Fruit fly (Drosophila melanogaster): ENCODE results near the gene Rala.

Rala gene

dm6 chrX:3725916-3726315 lies 6.5 kb upstream of the Rala start:
- TF ChIP-seq sens (GFP tag), result peak; percentile 49
- TF ChIP-seq exex (tag; optimal IDR thresholded peaks at IDR 0.05), result no peak
- TF ChIP-seq CG5245 (GFP tag; optimal IDR thresholded peaks at IDR 0.05), result peak; percentile 4
- no peak for TF ChIP-seq ewg (GFP tag; optimal IDR thresholded peaks at IDR 0.05)
- peak; percentile 73 for TF ChIP-seq CG13894 (tag; optimal IDR thresholded peaks at IDR 0.05)
- no peak for TF ChIP-seq CG33213 (GFP tag; optimal IDR thresholded peaks at IDR 0.05)
- TF ChIP-seq CG6689 (GFP tag; IDR thresholded peaks at IDR 0.05), result no peak
- no peak for TF ChIP-seq Hand (GFP tag; optimal IDR thresholded peaks at IDR 0.05)
- TF ChIP-seq pum (GFP tag; optimal IDR thresholded peaks at IDR 0.05), result no peak
- no peak for TF ChIP-seq Ravus (GFP tag; IDR thresholded peaks at IDR 0.05)
- TF ChIP-seq otp (GFP tag; IDR thresholded peaks at IDR 0.05), result no peak
- no peak for TF ChIP-seq wdn (GFP tag; IDR thresholded peaks at IDR 0.05)
- no peak for TF ChIP-seq CG11085 (GFP tag; IDR thresholded peaks at IDR 0.05)
- peak; percentile 15 for TF ChIP-seq pita (GFP tag; optimal IDR thresholded peaks at IDR 0.05)
- TF ChIP-seq stwl (tag; optimal IDR thresholded peaks at IDR 0.05), result peak; percentile 34
- peak; percentile 90 for TF ChIP-seq CTCF (GFP tag; optimal IDR thresholded peaks at IDR 0.05)
- no peak for TF ChIP-seq CG4424 (GFP tag; optimal IDR thresholded peaks at IDR 0.05)
- TF ChIP-seq lbe (GFP tag; optimal IDR thresholded peaks at IDR 0.05), result no peak
- TF ChIP-seq sqz (GFP tag; optimal IDR thresholded peaks at IDR 0.05), result peak; percentile 7
- TF ChIP-seq CG18619 (GFP tag; optimal IDR thresholded peaks at IDR 0.05), result no peak

- TF ChIP-seq usp (GFP tag; optimal IDR thresholded peaks at IDR 0.05) (no peak), Elba2 (GFP tag; optimal IDR thresholded peaks at IDR 0.05) (no peak), Spps (tag; optimal IDR thresholded peaks at IDR 0.05) (no peak), Hmx (GFP tag; optimal IDR thresholded peaks at IDR 0.05) (no peak), klu (GFP tag; IDR thresholded peaks at IDR 0.05) (no peak), sd (tag; optimal IDR thresholded peaks at IDR 0.05) (no peak), CG4328 (GFP tag; optimal IDR thresholded peaks at IDR 0.05) (no peak), CG4404 (GFP tag; IDR thresholded peaks at IDR 0.05) (no peak), CG5180 (GFP tag; optimal IDR thresholded peaks at IDR 0.05) (no peak), CG18599 (GFP tag; optimal IDR thresholded peaks at IDR 0.05) (no peak), CG9932 (GFP tag; IDR thresholded peaks at IDR 0.05) (no peak), pan (optimal IDR thresholded peaks at IDR 0.05) (no peak), pan (GFP tag; optimal IDR thresholded peaks at IDR 0.05 in 1 of 2, IDR thresholded peaks at IDR 0.05 in 1 of 2) (no peak), CG14667 (GFP tag; IDR thresholded peaks at IDR 0.05) (no peak), kah (GFP tag; optimal IDR thresholded peaks at IDR 0.05) (no peak), Opbp (GFP tag; IDR thresholded peaks at IDR 0.05; ENCODE audit: partially characterized antibody) (no peak), CG6689 (GFP tag; IDR thresholded peaks at IDR 0.05) (no peak), Pdp1 (GFP tag; optimal IDR thresholded peaks at IDR 0.05) (no peak), CG3726 (GFP tag; IDR thresholded peaks at IDR 0.05) (no peak)
Observed at dm6 chrX:3725047-3725446, 5.6 kb upstream of the Rala start.

dm6 chrX:3722975-3723374 lies 3.5 kb upstream of the Rala start:
- no peak for TF ChIP-seq Atf6 (GFP tag; IDR thresholded peaks at IDR 0.05)
- no peak for TF ChIP-seq CG6854 (GFP tag; optimal IDR thresholded peaks at IDR 0.05)
- TF ChIP-seq bowl (GFP tag; IDR thresholded peaks at IDR 0.05), result no peak
- peak; percentile 34 for TF ChIP-seq nom (GFP tag; optimal IDR thresholded peaks at IDR 0.05)
- no peak for TF ChIP-seq NC2α (GFP tag; optimal IDR thresholded peaks at IDR 0.05)
- peak; percentile 40 for TF ChIP-seq CG3163 (GFP tag; optimal IDR thresholded peaks at IDR 0.05)
- TF ChIP-seq CG6254 (GFP tag; optimal IDR thresholded peaks at IDR 0.05), result peak; percentile 3
- TF ChIP-seq ab (GFP tag; optimal IDR thresholded peaks at IDR 0.05), result no peak
- TF ChIP-seq CG4360 (GFP tag; IDR thresholded peaks at IDR 0.05), result no peak
- TF ChIP-seq Dp (GFP tag; optimal IDR thresholded peaks at IDR 0.05), result peak; percentile 18
- TF ChIP-seq prd (optimal IDR thresholded peaks at IDR 0.05), result no peak
- TF ChIP-seq prd (GFP tag; IDR thresholded peaks at IDR 0.05), result no peak
- TF ChIP-seq CG2202 (tag; optimal IDR thresholded peaks at IDR 0.05), result no peak
- TF ChIP-seq Blimp-1 (GFP tag; optimal IDR thresholded peaks at IDR 0.05), result peak; percentile 46
- 0 out of 2 replicates have a peak, but pooled peaks have one; percentile 14 for TF ChIP-seq CG10321 (GFP tag; IDR thresholded peaks at IDR 0.05)
